Worm (Caenorhabditis elegans) whole organism, midembryonic: ENCODE results near the gene fbxa-43.

Experiments
- T22C8.4 ChIP-seq: fragments of 200-800 bp; sonication (Bioruptor generic); IDR thresholded peaks from 2 replicates; pipeline ENCODE4 v1.3.6; 2022; ENCODE audit warnings: missing genetic modification characterization, missing compliant biosample characterization
- cog-1 ChIP-seq: sonication (generic microtip); optimal IDR thresholded peaks from 2 replicates; lab custom pipeline; 2016; ENCODE audit warnings: missing genetic modification characterization, missing compliant biosample characterization
- flt-1 ChIP-seq: fragments of 200-800 bp; sonication (Bioruptor generic); IDR thresholded peaks from 2 replicates; pipeline ENCODE4 v1.3.6; 2022; ENCODE audit warnings: missing genetic modification characterization, missing compliant biosample characterization
- klf-2 ChIP-seq: fragments of 200-800 bp; sonication (Bioruptor generic); conservative IDR thresholded peaks from 2 replicates; pipeline ENCODE4 v1.3.6; 2022; ENCODE audit warnings: missing genetic modification reagents, missing genetic modification characterization, missing compliant biosample characterization
- med-1 ChIP-seq: sonication (generic microtip); optimal IDR thresholded peaks from 2 replicates; lab custom pipeline; 2017; ENCODE audit warnings: missing genetic modification characterization, mild to moderate bottlenecking, missing compliant biosample characterization, antibody characterized with exemption, missing genetic modification reagents; ENCODE audit not compliant: insufficient read depth
- ref-1 ChIP-seq: fragments of 200-800 bp; sonication (Bioruptor generic); conservative IDR thresholded peaks from 2 replicates; pipeline ENCODE4 v1.3.6; 2022; ENCODE audit warnings: missing genetic modification reagents, missing genetic modification characterization, missing compliant biosample characterization
- tab-1 ChIP-seq: fragments of 200-800 bp; sonication (Bioruptor generic); IDR thresholded peaks from 2 replicates; pipeline ENCODE4 v1.3.6; 2022; ENCODE audit warnings: missing genetic modification characterization, missing compliant biosample characterization
- ztf-23 ChIP-seq: fragments of 200-800 bp; sonication (Bioruptor generic); IDR thresholded peaks from 2 replicates; pipeline ENCODE4 v1.3.6; 2022; ENCODE audit warnings: missing genetic modification reagents, missing genetic modification characterization, missing compliant biosample characterization
- ztf-29 ChIP-seq: fragments of 200-800 bp; sonication (Bioruptor generic); IDR thresholded peaks from 2 replicates; pipeline ENCODE4 v1.3.6; 2022; ENCODE audit warnings: missing genetic modification reagents, missing genetic modification characterization, missing compliant biosample characterization

fbxa-43 gene

ce11 chrIII:2227407-2227806 lies 31.4 kb downstream of the fbxa-43 start, which contains the start of gene fbxa-62:
TSS of gene fbxa-62 (plus strand) at chrIII:2227707.
- TF ChIP-seq klf-2 (no peak), ztf-29 (no peak), cog-1 (tag; lab: Kevin White, UChicago) (no peak), ref-1 (no peak), ztf-23 (no peak), tab-1 (GFP tag; lab: Robert Waterston, UW) (no peak), flt-1 (no peak)

DNA sequence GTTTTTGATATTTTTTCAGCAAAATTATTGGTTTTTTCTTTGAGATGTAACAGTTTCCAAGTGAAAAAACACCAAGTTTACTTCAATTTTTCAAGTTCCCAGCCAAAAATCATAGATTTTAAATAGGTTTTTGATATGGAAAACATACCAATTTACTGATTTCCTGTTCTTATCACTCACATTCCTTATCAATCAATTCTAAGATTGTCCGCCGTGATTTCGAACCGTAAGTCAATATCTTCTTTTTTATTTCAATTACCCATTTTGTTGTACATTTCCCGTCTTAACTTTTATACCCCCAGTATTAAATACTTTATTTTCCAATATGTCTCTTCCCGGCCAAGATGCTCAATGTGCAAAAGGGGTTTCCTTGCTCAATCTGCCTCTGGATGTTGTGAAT lies 34.3 kb downstream of the fbxa-43 start, which contains the start of gene fbxa-38:
Gene fbxa-38 (plus strand): TSS at position 195 of the 400 bp plus-strand sequence.
- no peak for TF ChIP-seq med-1 (GFP tag; lab: Kevin White, UChicago)
- no peak for TF ChIP-seq T22C8.4 (GFP tag; lab: Robert Waterston, UW)
- TF ChIP-seq tab-1 (GFP tag; lab: Robert Waterston, UW): no peak
- no peak for TF ChIP-seq klf-2
- TF ChIP-seq flt-1: no peak
- TF ChIP-seq ztf-23: no peak
- TF ChIP-seq ref-1: no peak
- no peak for TF ChIP-seq cog-1 (tag; lab: Kevin White, UChicago)
- TF ChIP-seq ztf-29: no peak

DNA sequence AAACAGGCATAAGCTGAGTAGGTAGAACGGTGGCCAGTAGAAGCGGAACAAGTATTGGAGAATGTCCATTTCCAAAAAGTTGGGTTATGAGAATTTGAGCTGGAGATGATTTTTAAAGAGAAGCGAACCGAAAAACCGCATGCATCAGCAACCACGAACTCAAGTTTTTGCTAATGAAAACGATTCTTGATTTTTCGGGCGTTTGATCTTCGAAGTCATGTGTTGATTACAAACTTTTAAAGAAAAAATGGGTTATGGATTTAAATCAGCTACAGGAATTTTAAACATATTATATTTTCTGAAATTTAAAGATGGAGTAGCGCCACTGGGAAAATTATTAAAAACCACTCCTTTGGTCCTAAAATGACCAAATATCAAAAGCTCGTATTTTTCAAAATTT lies 34.8 kb downstream of the fbxa-43 start, which contains the start of gene srd-65:
Gene srd-65 (minus strand): TSS at position 101 of the 400 bp plus-strand sequence.
- TF ChIP-seq tab-1 (GFP tag; lab: Robert Waterston, UW) (no peak), cog-1 (tag; lab: Kevin White, UChicago) (no peak), flt-1 (no peak), ztf-23 (no peak), klf-2 (no peak), ztf-29 (no peak), med-1 (GFP tag; lab: Kevin White, UChicago) (no peak), ref-1 (no peak), T22C8.4 (GFP tag; lab: Robert Waterston, UW) (no peak)

ce11 chrIII:2219408-2219807 lies 39.4 kb downstream of the fbxa-43 start, which contains the start of gene fbxa-12:
TSS of gene fbxa-12 (plus strand) at chrIII:2219708.
- TF ChIP-seq T22C8.4 (GFP tag; lab: Robert Waterston, UW) (no peak), tab-1 (GFP tag; lab: Robert Waterston, UW) (no peak), ztf-23 (no peak), ztf-29 (no peak), klf-2 (no peak), cog-1 (tag; lab: Kevin White, UChicago) (no peak), ref-1 (no peak), flt-1 (no peak), med-1 (GFP tag; lab: Kevin White, UChicago) (no peak)

- TF ChIP-seq med-1 (GFP tag; lab: Kevin White, UChicago): no peak
- no peak for TF ChIP-seq ztf-23
- no peak for TF ChIP-seq T22C8.4 (GFP tag; lab: Robert Waterston, UW)
Observed at ce11 chrIII:2212343-2212742, 46.4 kb downstream of the fbxa-43 start.

DNA sequence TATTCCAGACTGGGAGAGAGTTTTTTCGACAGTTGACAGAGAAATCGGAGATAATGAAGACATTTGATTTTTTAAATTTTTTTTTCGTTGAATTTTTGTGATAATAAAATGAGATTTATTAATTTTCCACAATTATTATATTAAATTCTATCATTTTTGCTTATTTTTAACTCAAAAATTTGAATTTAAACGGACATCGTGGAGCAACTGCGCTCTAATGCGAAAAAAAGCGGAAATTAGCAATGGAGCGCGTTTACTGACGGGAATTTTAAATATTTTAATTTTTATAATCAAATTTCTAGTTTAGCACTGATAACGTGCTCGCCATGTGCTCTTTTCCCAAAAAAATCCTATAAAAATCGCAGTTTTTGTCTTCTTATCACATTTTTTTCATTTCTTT lies 47.6 kb downstream of the fbxa-43 start, which contains the start of gene C39B5.14:
Gene C39B5.14 (plus strand): TSS at position 301 of the 400 bp plus-strand sequence.
- no peak for TF ChIP-seq T22C8.4 (GFP tag; lab: Robert Waterston, UW)
- TF ChIP-seq ref-1: no peak
- no peak for TF ChIP-seq klf-2
- TF ChIP-seq ztf-29: no peak
- no peak for TF ChIP-seq tab-1 (GFP tag; lab: Robert Waterston, UW)
- TF ChIP-seq ztf-23: no peak
- TF ChIP-seq cog-1 (tag; lab: Kevin White, UChicago): no peak
- TF ChIP-seq med-1 (GFP tag; lab: Kevin White, UChicago): no peak
- no peak for TF ChIP-seq flt-1

ce11 chrIII:2210601-2211000 lies 48.2 kb downstream of the fbxa-43 start:
- TF ChIP-seq med-1 (GFP tag; lab: Kevin White, UChicago) (no peak), ref-1 (no peak), tab-1 (GFP tag; lab: Robert Waterston, UW) (no peak), ztf-23 (no peak), flt-1 (no peak), cog-1 (tag; lab: Kevin White, UChicago) (no peak), klf-2 (no peak), ztf-29 (no peak), T22C8.4 (GFP tag; lab: Robert Waterston, UW) (no peak)

DNA sequence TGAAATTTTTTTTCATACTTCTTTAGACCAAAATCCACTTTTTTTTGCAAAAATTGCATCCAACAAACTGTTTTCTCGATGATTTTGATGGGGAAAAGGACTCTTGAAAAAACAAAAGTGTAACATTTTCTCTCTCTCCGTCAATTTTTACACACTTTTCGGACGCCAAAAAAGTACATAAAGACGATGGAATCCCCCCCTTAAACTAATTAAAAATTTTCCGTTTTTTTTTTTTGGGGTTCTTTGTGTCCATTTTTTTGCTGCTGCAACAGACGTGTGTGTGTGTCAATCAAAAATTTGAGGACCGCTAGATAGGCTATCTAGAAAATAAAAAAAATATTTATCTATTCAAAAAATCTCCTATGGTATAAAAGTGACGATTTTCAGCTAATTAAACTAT lies 50.9 kb downstream of the fbxa-43 start, which contains the start of gene C39B5.5:
Gene C39B5.5 (plus strand): TSS at position 301 of the 400 bp plus-strand sequence.
- no peak for TF ChIP-seq ztf-23
- no peak for TF ChIP-seq tab-1 (GFP tag; lab: Robert Waterston, UW)
- TF ChIP-seq med-1 (GFP tag; lab: Kevin White, UChicago): no peak
- no peak for TF ChIP-seq cog-1 (tag; lab: Kevin White, UChicago)
- TF ChIP-seq ref-1: no peak
- no peak for TF ChIP-seq klf-2
- TF ChIP-seq T22C8.4 (GFP tag; lab: Robert Waterston, UW): no peak
- no peak for TF ChIP-seq flt-1
- TF ChIP-seq ztf-29: no peak
